Worm (Caenorhabditis elegans): ENCODE data around the gene strd-1.

ce11 chrIII:10921474-10921873 lies 25.8 kb upstream of the strd-1 start:
- TF ChIP-seq elt-1 (tag; optimal IDR thresholded peaks at IDR 0.05; ENCODE audit: borderline replicate concordance, insufficient read depth) (no peak), unc-39 (tag; optimal IDR thresholded peaks at IDR 0.05) (no peak), sptf-1 (tag; optimal IDR thresholded peaks at IDR 0.05) (no peak), mep-1 (tag; optimal IDR thresholded peaks at IDR 0.05) (no peak), nhr-28 (tag; optimal IDR thresholded peaks at IDR 0.05) (no peak), snpc-4 (tag; optimal IDR thresholded peaks at IDR 0.05) (no peak), unc-62 (GFP tag; optimal IDR thresholded peaks at IDR 0.05) (no peak)

Data from whole organism, mixed stage, embryonic.